Fruit fly (Drosophila melanogaster) S2 (cell line): ENCODE data around the gene Zip99C.

Source experiments
- CG8478 ChIP-seq: fragments of >200 bp; optimal IDR thresholded peaks from 2 replicates; lab custom pipeline; 2018
- CTCF ChIP-seq, 2 experiments: fragments of >200 bp; optimal IDR thresholded peaks; 2 replicates each; lab custom pipeline; 2018

Gene Zip99C

DNA sequence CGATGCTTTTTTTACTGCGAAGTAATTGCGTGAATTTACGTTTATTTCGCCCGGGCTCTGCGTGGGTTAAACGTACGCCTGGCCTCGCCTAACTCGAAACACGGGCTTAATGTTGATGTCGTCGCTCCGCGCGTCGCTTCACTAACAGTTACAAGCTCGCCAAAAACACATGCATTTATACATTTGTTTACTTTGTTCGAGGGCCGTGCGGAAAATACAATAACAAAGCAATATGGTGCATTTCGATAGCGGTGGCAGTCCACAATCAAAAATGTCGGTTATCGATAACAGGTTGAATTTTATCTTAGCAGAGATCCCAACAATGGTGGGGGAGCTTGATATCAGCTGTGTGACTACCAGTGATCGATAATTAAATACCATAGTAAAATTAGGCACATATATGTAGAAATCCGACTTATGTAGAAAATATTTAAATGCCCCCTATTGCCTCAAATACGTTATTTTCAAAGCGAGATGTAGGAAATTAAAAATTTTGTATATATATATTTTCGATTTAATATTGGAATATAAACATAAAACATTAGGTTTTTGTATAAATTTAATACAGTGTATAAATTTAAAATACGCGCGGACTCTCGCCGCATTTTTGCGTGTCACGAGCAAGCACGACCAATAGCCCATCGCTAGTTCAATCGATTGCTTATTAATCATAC is at the start of gene Zip99C:
Zip99C (minus strand) TSS at position 220 of the 674 bp plus-strand sequence.
- no peak for TF ChIP-seq CG8478 (lab: Kevin White, UChicago)
- peak; percentile 22 to 47 for TF ChIP-seq CTCF (optimal IDR thresholded peaks at IDR 0.05; lab: Kevin White, UChicago)

DNA sequence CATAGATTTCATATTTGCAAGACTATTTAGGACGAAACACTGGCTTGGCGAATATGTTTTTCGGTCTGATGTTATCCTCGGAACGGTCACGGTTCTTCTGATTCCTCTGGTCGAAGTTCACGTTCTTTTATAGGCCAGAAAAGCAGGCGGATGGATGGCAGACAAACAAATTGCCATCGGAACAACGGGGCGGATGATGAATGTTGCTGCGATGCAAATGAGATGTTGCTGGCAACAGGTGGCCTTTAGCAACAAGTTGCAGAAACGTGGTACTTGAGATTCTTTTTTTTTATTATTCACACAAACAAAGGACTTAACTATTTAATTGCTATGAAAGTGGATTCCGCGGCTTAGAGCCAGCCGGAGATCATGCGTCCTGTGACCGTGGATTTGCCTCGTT is 45.6 kb upstream of the Zip99C start, which contains the start of gene Capa:
Capa (minus strand) TSS at position 101 of the 400 bp plus-strand sequence.
- TF ChIP-seq CG8478 (lab: Kevin White, UChicago): no peak
- TF ChIP-seq CTCF (optimal IDR thresholded peaks at IDR 0.05; lab: Kevin White, UChicago): no peak

DNA sequence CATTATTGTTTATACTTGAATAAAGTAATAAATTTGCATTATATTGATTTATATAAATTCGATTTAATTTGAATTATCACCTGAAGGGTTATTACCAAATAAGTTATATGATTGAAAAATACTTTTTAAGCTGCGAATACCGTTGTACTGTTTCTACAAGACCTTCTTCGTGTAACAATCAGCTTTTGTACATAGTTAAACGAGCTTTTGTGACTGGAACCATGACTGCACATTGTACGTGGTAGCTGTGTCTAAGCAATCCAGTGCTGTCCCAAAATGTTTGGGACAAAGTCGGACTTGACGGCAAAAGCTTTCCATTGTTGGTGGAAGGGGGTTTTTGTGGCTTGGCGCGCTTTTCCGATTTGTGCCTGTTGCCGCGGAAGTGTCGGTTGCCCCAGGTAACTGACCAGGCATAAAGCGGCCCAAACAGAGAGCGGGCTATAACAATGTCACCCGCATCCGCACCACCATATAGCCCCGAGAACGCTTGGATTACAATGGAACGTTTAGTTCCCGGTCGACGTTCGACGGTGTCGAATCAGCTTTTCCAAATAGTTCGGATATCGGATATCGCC is 39.0 kb upstream of the Zip99C start, which contains the start of gene CG31036:
CG31036 (plus strand) TSS at position 507 of the 575 bp plus-strand sequence.
- TF ChIP-seq CTCF (optimal IDR thresholded peaks at IDR 0.05; lab: Kevin White, UChicago) (no peak), CG8478 (lab: Kevin White, UChicago) (no peak)

DNA sequence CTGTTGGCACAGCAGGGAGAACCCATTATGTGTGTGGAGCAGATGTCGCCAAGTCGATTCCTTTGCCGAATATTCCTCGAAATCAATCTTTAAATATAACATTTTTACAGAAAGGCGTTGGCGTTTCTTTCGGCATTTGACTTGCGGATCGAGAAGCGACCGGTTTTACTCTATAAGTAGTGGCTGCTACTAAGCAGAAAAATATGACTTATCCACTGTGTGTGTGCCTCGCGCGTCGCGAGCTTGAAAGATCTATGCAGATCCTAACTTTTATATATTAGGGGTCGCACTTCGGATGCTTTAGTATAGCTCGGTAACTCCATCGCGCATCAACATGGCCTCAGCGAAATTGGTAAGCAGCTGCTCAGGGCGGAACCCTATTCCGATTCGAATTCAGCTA is 36.5 kb upstream of the Zip99C start, which contains the start of gene CG15515:
CG15515 (plus strand) TSS at position 301 of the 400 bp plus-strand sequence.
- no peak for TF ChIP-seq CG8478 (lab: Kevin White, UChicago)
- TF ChIP-seq CTCF (optimal IDR thresholded peaks at IDR 0.05; lab: Kevin White, UChicago): no peak

DNA sequence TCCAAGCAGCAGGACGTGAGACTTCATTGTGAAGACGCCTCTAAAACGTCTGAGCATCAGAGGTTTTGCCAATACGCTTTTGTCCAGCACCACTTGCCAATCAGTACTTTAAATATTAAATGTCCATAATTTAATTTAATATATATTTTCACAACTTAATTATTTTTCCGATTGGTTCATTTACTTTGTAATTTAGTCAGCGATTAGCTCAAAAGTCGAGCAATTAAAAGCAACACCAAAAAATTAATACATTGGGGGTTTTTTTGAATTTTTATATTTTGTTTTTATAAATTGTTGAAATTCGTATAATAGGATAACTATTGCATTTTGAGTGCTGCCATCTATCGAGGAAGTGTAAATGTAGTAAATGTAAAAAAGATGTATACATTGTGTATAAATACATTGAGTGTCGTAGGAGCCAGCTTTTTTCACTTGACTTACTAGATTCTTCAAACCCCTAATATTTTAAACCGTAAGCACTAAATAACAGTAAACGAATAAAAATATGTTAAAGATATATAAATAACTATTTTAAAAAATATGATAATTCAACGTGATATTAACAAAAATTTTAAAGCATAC is 35.2 kb upstream of the Zip99C start, which contains the start of gene CG15517:
CG15517 (minus strand) TSS at position 51 of the 582 bp plus-strand sequence.
- TF ChIP-seq CG8478 (lab: Kevin White, UChicago) (no peak), CTCF (optimal IDR thresholded peaks at IDR 0.05; lab: Kevin White, UChicago) (peak; percentile 65 to 89)

DNA sequence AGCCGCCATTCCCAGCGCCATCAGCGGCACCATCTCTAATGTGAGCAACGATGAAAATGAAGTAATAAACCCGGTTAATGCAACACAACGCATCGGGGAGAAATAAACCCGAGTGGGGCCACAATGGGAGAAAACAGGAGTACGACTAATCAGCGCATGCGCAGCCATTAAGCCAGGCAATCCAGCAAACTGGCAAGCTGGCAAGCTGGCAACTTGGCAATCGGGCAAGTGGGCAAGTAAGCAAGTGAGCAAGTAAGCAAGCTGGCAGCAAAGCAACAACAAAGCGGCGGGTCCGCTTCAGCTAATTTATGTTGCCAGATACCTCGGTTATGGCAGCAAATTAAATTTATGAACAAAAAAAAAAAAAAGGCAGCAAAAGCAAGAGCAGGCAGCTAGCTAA is 30.9 kb upstream of the Zip99C start:
- TF ChIP-seq CTCF (optimal IDR thresholded peaks at IDR 0.05; lab: Kevin White, UChicago) (no peak), CG8478 (lab: Kevin White, UChicago) (no peak)

DNA sequence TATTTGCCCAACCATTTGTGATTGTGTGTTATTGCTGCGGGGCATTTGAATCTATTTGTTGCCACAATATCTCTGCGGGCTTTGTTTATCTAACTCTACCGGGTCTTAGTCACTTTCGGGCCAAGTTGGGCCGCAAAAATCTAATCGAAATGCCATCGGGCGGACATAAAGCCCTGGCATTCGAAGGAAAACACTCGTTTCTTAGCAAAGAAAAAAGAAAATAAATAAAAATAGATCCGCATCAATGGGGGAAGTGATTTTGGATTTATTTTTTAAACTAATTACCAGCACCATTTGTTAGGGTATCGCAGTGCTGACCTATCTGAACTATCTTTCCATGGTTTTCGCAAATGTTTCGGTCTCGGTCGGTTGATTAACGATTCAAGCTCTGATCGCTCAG is 29.9 kb upstream of the Zip99C start:
- TF ChIP-seq CG8478 (lab: Kevin White, UChicago) (no peak), CTCF (optimal IDR thresholded peaks at IDR 0.05; lab: Kevin White, UChicago) (no peak)

DNA sequence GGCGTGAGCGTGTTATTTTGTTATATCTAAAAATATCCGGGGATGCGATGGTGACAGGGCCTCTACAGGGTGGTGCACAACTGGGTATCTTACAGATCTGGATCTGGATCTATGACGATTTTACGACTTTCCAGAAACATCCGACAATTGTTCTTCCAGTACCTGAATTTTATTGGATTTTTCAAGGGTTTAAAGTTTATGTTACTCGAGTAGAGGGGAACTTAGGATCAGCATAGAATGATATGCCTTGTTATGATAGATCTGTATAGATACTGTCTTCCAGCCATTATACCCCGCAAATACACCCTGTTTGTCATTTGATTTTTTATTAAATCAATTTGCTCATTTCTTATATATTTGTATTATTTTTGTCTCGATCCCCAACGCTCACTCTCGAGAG is 25.7 kb upstream of the Zip99C start:
- TF ChIP-seq CTCF (optimal IDR thresholded peaks at IDR 0.05; lab: Kevin White, UChicago) (no peak), CG8478 (lab: Kevin White, UChicago) (no peak)

DNA sequence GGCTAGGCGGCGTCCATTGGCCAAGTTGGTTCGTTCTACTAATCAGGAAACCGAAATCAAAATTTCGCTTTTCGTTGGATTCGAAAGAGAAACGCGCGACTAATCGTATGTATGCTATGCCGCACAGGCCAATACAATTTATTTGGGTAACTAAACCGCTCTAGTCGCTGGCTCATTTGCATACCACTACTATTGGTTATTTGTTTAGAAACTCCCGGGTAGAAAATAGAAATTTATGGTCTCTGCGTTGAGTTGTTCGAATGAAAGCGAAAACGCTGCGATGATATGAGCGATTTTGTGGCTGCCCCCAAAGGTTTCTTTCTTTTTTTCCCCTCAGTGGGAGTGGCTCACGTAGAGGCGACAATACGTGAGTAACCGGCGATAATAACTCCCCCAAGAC is 24.3 kb upstream of the Zip99C start:
- TF ChIP-seq CG8478 (lab: Kevin White, UChicago) (no peak), CTCF (optimal IDR thresholded peaks at IDR 0.05; lab: Kevin White, UChicago) (no peak)

DNA sequence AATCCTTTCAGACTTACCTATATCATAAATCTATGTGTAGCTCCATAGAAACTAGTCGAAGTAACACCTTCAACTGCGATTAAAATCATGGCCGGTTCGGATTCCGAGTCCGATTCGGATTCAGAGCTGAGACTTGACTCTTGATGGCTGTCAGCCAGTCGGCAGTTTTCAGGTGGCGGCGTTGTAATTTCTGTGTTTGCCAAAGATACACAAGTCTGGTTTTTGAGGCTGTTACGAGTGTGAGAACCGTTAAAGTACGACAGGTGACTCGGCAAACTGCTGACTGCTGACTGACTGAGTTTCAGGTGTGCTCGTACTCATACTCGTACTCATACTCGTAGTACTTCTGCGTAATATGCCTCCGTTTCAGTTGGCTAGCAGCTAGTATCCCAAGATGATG is 22.5 kb upstream of the Zip99C start:
- TF ChIP-seq CG8478 (lab: Kevin White, UChicago): no peak
- no peak for TF ChIP-seq CTCF (optimal IDR thresholded peaks at IDR 0.05; lab: Kevin White, UChicago)

DNA sequence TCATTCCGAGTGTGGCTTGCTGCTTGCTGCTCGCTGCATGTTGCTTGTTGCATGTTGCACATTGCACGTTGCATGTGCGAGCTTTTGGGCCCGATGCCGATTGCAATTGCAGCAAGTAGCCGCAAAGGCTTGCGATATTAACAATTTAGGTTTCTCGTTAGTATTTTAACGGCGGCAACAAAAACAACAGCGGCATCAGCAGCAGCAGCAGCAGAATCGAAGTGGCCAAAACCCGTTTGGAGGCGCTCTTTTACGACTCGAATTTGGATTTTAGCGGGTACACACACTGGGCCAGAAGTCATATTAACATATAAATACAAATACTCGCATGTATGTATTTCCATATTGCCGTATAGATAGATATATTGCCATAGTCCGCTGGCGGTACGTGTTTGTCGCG is 11.6 kb upstream of the Zip99C start:
- TF ChIP-seq CG8478 (lab: Kevin White, UChicago): no peak
- no peak for TF ChIP-seq CTCF (optimal IDR thresholded peaks at IDR 0.05; lab: Kevin White, UChicago)

DNA sequence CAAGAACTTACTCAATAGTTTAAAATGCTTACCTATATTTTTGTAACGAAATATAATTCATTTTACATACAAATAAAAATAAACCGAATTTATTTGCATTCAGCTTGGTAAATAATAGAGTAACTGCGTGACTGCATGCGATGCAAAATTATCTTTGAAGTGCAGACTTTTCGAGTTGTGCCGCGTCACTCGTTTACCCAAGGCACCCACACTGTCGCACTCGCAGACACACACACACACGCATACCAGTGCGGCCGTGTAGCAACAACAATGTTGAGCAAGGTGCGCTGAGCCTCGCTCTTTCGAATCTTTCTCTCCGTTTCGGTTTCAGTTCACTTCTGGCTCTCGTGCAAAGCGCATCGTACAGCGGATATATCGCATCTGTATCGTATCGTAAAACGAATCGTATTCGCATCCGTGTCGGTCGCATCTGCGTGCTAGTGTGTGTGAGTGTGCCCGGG is 8.1 kb upstream of the Zip99C start, which contains the start of gene CG31038:
CG31038 (plus strand) TSS at position 327 of the 461 bp plus-strand sequence.
- TF ChIP-seq CTCF (optimal IDR thresholded peaks at IDR 0.05; lab: Kevin White, UChicago): peak in 1 of 2 experiments; percentile 16
- no peak for TF ChIP-seq CG8478 (lab: Kevin White, UChicago)

DNA sequence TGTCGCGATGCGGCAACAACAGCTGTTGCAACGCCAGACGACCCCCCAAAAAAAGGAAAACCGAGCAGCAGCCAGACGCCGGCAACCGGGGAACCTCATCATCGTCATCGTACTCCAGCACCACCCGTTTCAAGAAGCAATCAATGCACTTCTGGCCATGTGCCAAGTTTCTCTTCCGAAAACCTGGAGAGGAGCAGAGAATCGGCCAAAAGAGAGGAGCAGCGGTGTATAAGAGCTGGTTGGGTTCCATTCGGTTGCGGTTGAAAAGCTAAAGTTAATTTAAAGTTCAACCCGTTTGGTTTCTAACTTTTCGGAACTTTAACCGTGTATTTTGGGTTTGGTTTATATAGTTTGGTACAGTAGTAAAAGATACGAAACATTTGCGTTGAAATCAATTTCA is 7.5 kb upstream of the Zip99C start:
- TF ChIP-seq CG8478 (lab: Kevin White, UChicago) (no peak), CTCF (optimal IDR thresholded peaks at IDR 0.05; lab: Kevin White, UChicago) (no peak)

DNA sequence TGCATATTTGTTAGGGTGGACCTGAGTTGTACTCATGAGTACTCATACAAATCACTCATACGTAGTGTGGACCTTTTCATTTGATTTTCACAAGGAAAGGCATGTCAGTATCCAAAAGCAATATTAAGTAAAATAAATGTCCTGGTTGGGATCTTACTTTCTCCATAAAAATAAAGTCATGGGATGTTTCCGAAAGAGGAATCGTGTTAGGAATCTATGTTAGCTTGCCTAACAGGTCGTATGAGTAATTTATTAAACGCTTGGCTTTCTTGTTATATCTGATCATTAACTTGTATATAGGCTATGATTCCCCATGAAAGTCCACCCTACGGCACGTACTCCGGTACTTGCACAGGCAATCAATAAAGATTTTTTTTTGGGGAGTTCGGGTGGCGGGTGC is 7.1 kb upstream of the Zip99C start:
- TF ChIP-seq CG8478 (lab: Kevin White, UChicago): no peak
- no peak for TF ChIP-seq CTCF (optimal IDR thresholded peaks at IDR 0.05; lab: Kevin White, UChicago)

DNA sequence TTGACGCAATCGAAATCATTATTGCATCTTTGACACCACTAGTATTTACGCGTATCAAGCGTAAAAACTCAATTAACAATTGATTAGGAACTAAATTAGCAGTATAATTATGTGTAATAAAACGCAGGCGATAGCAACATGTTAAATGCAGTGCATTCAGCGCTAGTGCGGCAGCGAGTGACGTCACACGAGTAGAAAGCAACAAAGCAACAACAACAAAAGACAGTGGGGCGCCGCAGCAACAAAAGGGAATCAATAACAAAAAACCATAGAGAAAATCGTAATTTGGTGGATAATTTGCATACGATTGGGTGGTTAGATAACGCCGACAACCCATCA is 624 bp upstream of the Zip99C start, which contains the start of gene CG34133:
CG34133 (plus strand) TSS at position 16 of the 339 bp plus-strand sequence.
- TF ChIP-seq CG8478 (lab: Kevin White, UChicago): no peak
- no peak for TF ChIP-seq CTCF (optimal IDR thresholded peaks at IDR 0.05; lab: Kevin White, UChicago)
